Worm (Caenorhabditis elegans) whole organism, L2 larva: ENCODE measurements around the gene nhr-162.

Experiments used
- Y55F3AM.14 ChIP-seq: fragments of 200-800 bp; sonication (Bioruptor generic); optimal IDR thresholded peaks from 2 replicates; lab custom pipeline; 2018; ENCODE audit warnings: mild to moderate bottlenecking, missing genetic modification characterization, missing compliant biosample characterization
- nhr-12 ChIP-seq: fragments of 150-350 bp; optimal IDR thresholded peaks from 2 replicates; lab custom pipeline; 2014; ENCODE audit warnings: missing biosample characterization, missing genetic modification characterization
- ztf-11 ChIP-seq: sonication (generic microtip); optimal IDR thresholded peaks from 2 replicates; lab custom pipeline; 2017; ENCODE audit warnings: missing biosample characterization, missing genetic modification characterization

nhr-162 gene

ce11 chrV:6947442-6947841 lies 44.2 kb downstream of the nhr-162 start, which contains the start of gene Y57E12B.4:
Gene Y57E12B.4, minus strand, starts transcription at chrV:6947542.
- no peak for TF ChIP-seq ztf-11
- no peak for TF ChIP-seq Y55F3AM.14 (GFP tag; lab: Kevin White, UChicago)
- no peak for TF ChIP-seq nhr-12 (tag; lab: Kevin White, UChicago)
